Worm (Caenorhabditis elegans) whole organism, L4 larva: ENCODE measurements around the gene srh-215.

Source experiments
- F37D6.2 ChIP-seq: sonication (generic microtip); optimal IDR thresholded peaks from 2 replicates; lab custom pipeline; 2016; ENCODE audit warnings: mild to moderate bottlenecking, missing genetic modification characterization, missing compliant biosample characterization
- ceh-44 ChIP-seq: fragments of 200-800 bp; sonication (Bioruptor generic); IDR thresholded peaks from 2 replicates; pipeline ENCODE4 v1.3.6; 2022; ENCODE audit warnings: missing genetic modification reagents, missing genetic modification characterization, missing compliant biosample characterization
- fkh-10 ChIP-seq: fragments of 150-350 bp; optimal IDR thresholded peaks from 2 replicates; lab custom pipeline; 2014; ENCODE audit warnings: missing biosample characterization, missing genetic modification reagents, missing genetic modification characterization
- lin-15B ChIP-seq: fragments of 150-350 bp; sonication (generic microtip); optimal IDR thresholded peaks from 3 replicates; lab custom pipeline; 2014; ENCODE audit warnings: missing biosample characterization, missing genetic modification characterization
- mep-1 ChIP-seq: fragments of 150-350 bp; sonication (generic microtip); optimal IDR thresholded peaks from 3 replicates; lab custom pipeline; 2014; ENCODE audit warnings: missing biosample characterization, missing genetic modification characterization
- nhr-10 ChIP-seq: fragments of 150-350 bp; optimal IDR thresholded peaks from 2 replicates; lab custom pipeline; 2014; ENCODE audit warnings: missing biosample characterization, missing genetic modification characterization
- nhr-25 ChIP-seq: sonication (generic microtip); optimal IDR thresholded peaks from 2 replicates; lab custom pipeline; 2017; ENCODE audit warnings: missing genetic modification characterization, mild to moderate bottlenecking, missing compliant biosample characterization, antibody characterized with exemption, moderate library complexity, borderline replicate concordance; ENCODE audit not compliant: insufficient read depth
- nhr-28 ChIP-seq: fragments of 150-350 bp; optimal IDR thresholded peaks from 2 replicates; lab custom pipeline; 2014; ENCODE audit warnings: missing biosample characterization, missing genetic modification characterization
- nhr-41 ChIP-seq: fragments of 200-800 bp; sonication (Bioruptor generic); IDR thresholded peaks from 2 replicates; pipeline ENCODE4 v1.3.6; 2022; ENCODE audit warnings: missing genetic modification reagents, missing genetic modification characterization, missing compliant biosample characterization
- skn-1 ChIP-seq: fragments of 150-350 bp; optimal IDR thresholded peaks from 2 replicates; lab custom pipeline; 2014; ENCODE audit warnings: missing biosample characterization, missing genetic modification characterization
- unc-62 ChIP-seq, 3 experiments: fragments of 150-350 bp in 1 of 3; sonication (generic microtip); optimal IDR thresholded peaks in 2 of 3; peaks in 1 of 3; 1 replicate in 1 of 3; 2 replicates in 2 of 3; lab custom pipeline; 2014 to 2017; ENCODE audit warnings: missing biosample characterization in 3 of 3, missing genetic modification characterization in 3 of 3, missing genetic modification reagents in 3 of 3, missing genotype in 1 of 3
- zag-1 ChIP-seq: fragments of 150-350 bp; optimal IDR thresholded peaks from 2 replicates; lab custom pipeline; 2014; ENCODE audit warnings: missing biosample characterization, missing genetic modification characterization
- ztf-11 ChIP-seq: fragments of 150-350 bp; optimal IDR thresholded peaks from 2 replicates; lab custom pipeline; 2014; ENCODE audit warnings: missing biosample characterization, missing genetic modification characterization

DNA sequence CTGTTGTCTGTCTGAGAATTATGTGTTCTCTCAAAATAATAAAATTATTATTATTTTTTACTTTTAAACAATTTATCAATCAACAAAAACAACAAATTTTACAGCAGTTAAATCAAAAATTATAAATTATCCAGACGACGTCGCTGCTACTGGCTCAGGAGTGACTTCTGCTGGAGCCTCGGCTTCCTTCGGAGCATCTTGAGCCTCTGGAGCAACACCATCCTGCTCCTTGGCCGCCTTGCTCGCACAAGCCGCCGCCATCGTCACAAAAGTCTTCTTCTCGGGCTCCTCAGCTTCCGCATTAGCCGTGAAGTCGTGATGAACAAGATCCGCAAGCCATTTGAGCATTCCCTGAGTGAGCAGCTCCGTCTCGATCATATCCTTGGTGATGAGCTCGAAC, 39.1 kb downstream of the srh-215 start:
- TF ChIP-seq unc-62 (GFP tag; optimal IDR thresholded peaks at IDR 0.05 in 1 of 2; lab: Kevin White, UChicago) = no peak
- no peak for TF ChIP-seq unc-62 (tag; optimal IDR thresholded peaks at IDR 0.05; lab: Kevin White, UChicago)
- TF ChIP-seq nhr-25 (tag; lab: Kevin White, UChicago) = no peak
- TF ChIP-seq lin-15B (tag; lab: Kevin White, UChicago) = no peak
- TF ChIP-seq nhr-28 (tag; lab: Kevin White, UChicago) = no peak
- TF ChIP-seq skn-1 = no peak
- TF ChIP-seq mep-1 (tag; lab: Kevin White, UChicago) = no peak
- TF ChIP-seq ztf-11 (tag; lab: Kevin White, UChicago) = no peak
- TF ChIP-seq F37D6.2 (tag; lab: Kevin White, UChicago) = no peak
- TF ChIP-seq nhr-41 = no peak
- no peak for TF ChIP-seq ceh-44
- TF ChIP-seq zag-1 = no peak
- no peak for TF ChIP-seq fkh-10 (GFP tag; lab: Kevin White, UChicago)
- TF ChIP-seq nhr-10 (tag; lab: Kevin White, UChicago) = no peak
